Worm (Caenorhabditis elegans): Measurements from ENCODE around the gene Y59C2A.2.

Gene Y59C2A.2

ce11 chrII:2221196-2221896 lies 17.4 kb upstream of the Y59C2A.2 start:
- TF ChIP-seq bed-3 (GFP tag; optimal IDR thresholded peaks at IDR 0.05) (no peak), nhr-237 (tag; optimal IDR thresholded peaks at IDR 0.05) (no peak), mls-2 (tag; optimal IDR thresholded peaks at IDR 0.05) (no peak), elt-3 (tag; optimal IDR thresholded peaks at IDR 0.05) (no peak)

DNA sequence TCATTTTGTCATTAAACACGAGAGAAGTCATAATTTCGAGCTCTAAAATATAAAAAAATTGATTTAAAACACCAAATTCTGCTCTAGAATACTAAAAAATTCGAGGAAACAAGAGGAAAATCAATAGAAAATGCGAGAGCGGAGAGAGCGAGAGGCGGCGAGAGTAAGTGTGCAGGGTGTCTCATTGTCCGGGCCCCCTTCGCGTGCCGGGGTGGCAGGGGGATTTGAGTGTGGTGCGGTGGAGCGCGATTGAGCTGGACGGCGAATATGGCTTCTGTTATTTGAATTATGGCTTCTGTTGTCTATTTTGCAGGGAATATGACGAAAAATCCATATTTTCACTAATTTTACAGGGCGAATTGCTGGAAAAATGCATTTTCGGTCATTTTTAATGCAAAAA lies 15.9 kb upstream of the Y59C2A.2 start, which contains the start of gene Y59C2A.3:
TSS of gene Y59C2A.3 (minus strand) at position 42 of the 400 bp plus-strand sequence.
- TF ChIP-seq lin-32 (GFP tag; optimal IDR thresholded peaks at IDR 0.05) (no peak), lsy-2 (tag; optimal IDR thresholded peaks at IDR 0.05) (peak; percentile 53), sptf-1 (tag; optimal IDR thresholded peaks at IDR 0.05) (peak; percentile 62), unc-120 (tag; optimal IDR thresholded peaks at IDR 0.05; ENCODE audit: poor library complexity, severe bottlenecking) (peak; percentile 73), hlh-1 (tag; optimal IDR thresholded peaks at IDR 0.05) (no peak), zip-8 (tag; optimal IDR thresholded peaks at IDR 0.05) (no peak), ceh-83 (GFP tag; optimal IDR thresholded peaks at IDR 0.05) (no peak), tbx-8 (GFP tag; optimal IDR thresholded peaks at IDR 0.05) (no peak), elt-1 (tag; optimal IDR thresholded peaks at IDR 0.05; ENCODE audit: borderline replicate concordance, insufficient read depth) (no peak), pha-4 (tag; optimal IDR thresholded peaks at IDR 0.05) (peak; percentile 4), ham-2 (GFP tag; optimal IDR thresholded peaks at IDR 0.05) (peak; percentile 49), mab-5 (tag; optimal IDR thresholded peaks at IDR 0.05) (no peak), nhr-28 (tag; optimal IDR thresholded peaks at IDR 0.05) (no peak), lin-13 (tag; optimal IDR thresholded peaks at IDR 0.05) (peak; percentile 56), nhr-76 (tag; optimal IDR thresholded peaks at IDR 0.05) (no peak), nhr-12 (tag; optimal IDR thresholded peaks at IDR 0.05) (no peak), blmp-1 (tag; optimal IDR thresholded peaks at IDR 0.05) (no peak), mls-2 (tag; optimal IDR thresholded peaks at IDR 0.05) (no peak), mep-1 (tag; optimal IDR thresholded peaks at IDR 0.05) (peak; percentile 26), ces-1 (GFP tag; optimal IDR thresholded peaks at IDR 0.05) (peak; percentile 25), unc-62 (GFP tag; optimal IDR thresholded peaks at IDR 0.05) (no peak), ztf-11 (tag; optimal IDR thresholded peaks at IDR 0.05) (no peak), sem-2 (GFP tag; optimal IDR thresholded peaks at IDR 0.05) (no peak)

- TF ChIP-seq blmp-1 (tag; optimal IDR thresholded peaks at IDR 0.05) (no peak), ztf-11 (tag; optimal IDR thresholded peaks at IDR 0.05) (no peak), ceh-43 (GFP tag; optimal IDR thresholded peaks at IDR 0.05) (no peak)
Measured at ce11 chrII:2216940-2217664, 13.2 kb upstream of the Y59C2A.2 start.

DNA sequence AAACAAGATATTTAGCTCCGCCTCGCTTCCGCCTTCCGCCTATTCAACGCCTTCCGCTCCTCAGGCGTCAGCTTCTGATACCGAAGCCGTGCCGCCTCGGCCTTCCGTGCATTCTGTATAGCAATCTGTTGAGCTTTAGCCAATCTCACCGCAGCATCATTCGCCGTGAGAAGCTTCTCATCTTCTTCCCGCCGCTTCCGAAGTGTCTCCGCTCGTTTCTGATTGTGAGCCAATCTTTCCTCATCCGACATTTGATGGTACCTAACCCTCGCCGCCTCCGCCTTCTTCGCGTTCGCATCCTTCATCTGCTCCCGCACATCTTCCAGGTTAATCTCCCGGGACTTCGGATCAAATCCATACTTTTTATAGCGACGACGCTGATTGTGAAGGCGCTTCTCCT lies 11.6 kb upstream of the Y59C2A.2 start:
- no peak for TF ChIP-seq hlh-1 (tag; optimal IDR thresholded peaks at IDR 0.05)

DNA sequence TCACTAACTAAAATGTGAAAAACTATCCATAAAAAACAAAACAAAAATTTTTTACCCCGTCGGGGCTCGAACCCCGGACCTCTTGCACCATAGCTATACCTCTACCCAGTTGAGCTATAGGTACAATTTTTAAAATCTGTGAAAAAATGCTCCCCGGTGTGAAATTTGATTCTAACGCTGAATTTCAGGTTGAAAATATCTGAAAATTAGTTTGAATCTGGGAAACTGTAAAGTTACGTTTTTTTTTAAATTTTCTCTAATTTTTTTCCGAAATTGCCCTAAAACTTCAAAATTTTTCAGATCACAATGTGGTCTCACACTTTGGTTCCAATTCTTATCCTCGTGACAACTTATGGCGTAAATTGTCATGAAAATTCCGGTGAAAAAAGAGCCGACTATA lies 3.9 kb upstream of the Y59C2A.2 start, which contains the start of gene Y59C2A.1:
TSS of gene Y59C2A.1 (plus strand) at position 301 of the 400 bp plus-strand sequence.
- TF ChIP-seq elt-3 (tag; optimal IDR thresholded peaks at IDR 0.05) (no peak), nhr-12 (tag; optimal IDR thresholded peaks at IDR 0.05) (no peak), drap-1 (GFP tag; optimal IDR thresholded peaks at IDR 0.05) (no peak)

- TF ChIP-seq tbx-8 (GFP tag; optimal IDR thresholded peaks at IDR 0.05) (no peak), nhr-28 (tag; optimal IDR thresholded peaks at IDR 0.05) (no peak), lin-32 (GFP tag; optimal IDR thresholded peaks at IDR 0.05) (no peak), unc-62 (GFP tag; optimal IDR thresholded peaks at IDR 0.05) (no peak), nhr-12 (tag; optimal IDR thresholded peaks at IDR 0.05) (no peak), zip-8 (tag; optimal IDR thresholded peaks at IDR 0.05) (no peak), elt-3 (tag; optimal IDR thresholded peaks at IDR 0.05) (no peak), lsy-2 (tag; optimal IDR thresholded peaks at IDR 0.05) (no peak), mep-1 (tag; optimal IDR thresholded peaks at IDR 0.05) (no peak), mls-2 (tag; optimal IDR thresholded peaks at IDR 0.05) (no peak), snpc-4 (tag; optimal IDR thresholded peaks at IDR 0.05) (no peak), unc-39 (tag; optimal IDR thresholded peaks at IDR 0.05) (no peak), sptf-1 (tag; optimal IDR thresholded peaks at IDR 0.05) (no peak)
Measured at ce11 chrII:2206064-2206722, 2.3 kb upstream of the Y59C2A.2 start.

Data from whole organism, mixed stage, embryonic.